Worm (Caenorhabditis elegans): ENCODE results near the gene lge-1.
A peak's percentile ranks its signal among the peaks of the same experiment; 100 is the strongest.

Gene lge-1

DNA sequence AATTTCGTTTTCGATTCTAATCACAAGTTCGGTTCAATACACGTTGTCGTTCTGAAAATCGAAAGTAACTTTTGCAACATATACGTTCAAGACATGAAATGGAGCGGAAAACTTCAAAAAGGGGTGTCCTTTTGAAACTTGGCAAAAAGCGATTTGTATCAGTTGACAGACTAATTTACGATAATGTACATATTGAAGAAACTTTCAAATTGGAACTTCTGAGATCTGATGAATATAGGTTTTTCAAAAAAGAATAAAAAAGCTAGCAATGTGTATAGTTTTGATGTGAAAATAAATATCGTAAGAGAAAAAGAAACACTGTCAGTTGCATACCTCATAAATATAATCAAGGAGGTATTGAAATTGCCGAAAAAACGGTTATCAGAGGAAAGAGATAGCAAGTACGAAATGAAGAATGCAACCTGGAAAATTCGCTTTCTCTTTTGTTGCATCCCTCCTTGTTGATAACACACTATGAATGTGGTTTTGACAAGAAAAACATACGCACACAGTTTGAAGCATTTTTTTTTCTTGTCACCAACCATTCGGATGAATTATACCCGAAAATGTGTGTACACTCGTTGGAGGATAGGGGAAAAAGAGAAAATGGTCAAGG lies 37.3 kb upstream of the lge-1 start, which contains the start of gene dgn-1:
Gene dgn-1, minus strand, starts transcription at position 51 of the 616 bp plus-strand sequence.
- TF ChIP-seq ceh-14 (tag; optimal IDR thresholded peaks at IDR 0.05) (no peak), pat-9 (tag; optimal IDR thresholded peaks at IDR 0.05) (no peak), ceh-48 (tag; optimal IDR thresholded peaks at IDR 0.05) (no peak), ceh-9 (tag; optimal IDR thresholded peaks at IDR 0.05) (no peak), unc-86 (tag; optimal IDR thresholded peaks at IDR 0.05) (no peak), ztf-16 (tag; optimal IDR thresholded peaks at IDR 0.05) (no peak), unc-42 (tag; optimal IDR thresholded peaks at IDR 0.05) (no peak), F13H6.1 (tag; optimal IDR thresholded peaks at IDR 0.05) (no peak), pha-4 (tag; optimal IDR thresholded peaks at IDR 0.05) (no peak), ama-1 (optimal IDR thresholded peaks at IDR 0.05) (no peak), ceh-22 (tag; optimal IDR thresholded peaks at IDR 0.05) (no peak), C38D4.7 (GFP tag; optimal IDR thresholded peaks at IDR 0.05) (no peak)

DNA sequence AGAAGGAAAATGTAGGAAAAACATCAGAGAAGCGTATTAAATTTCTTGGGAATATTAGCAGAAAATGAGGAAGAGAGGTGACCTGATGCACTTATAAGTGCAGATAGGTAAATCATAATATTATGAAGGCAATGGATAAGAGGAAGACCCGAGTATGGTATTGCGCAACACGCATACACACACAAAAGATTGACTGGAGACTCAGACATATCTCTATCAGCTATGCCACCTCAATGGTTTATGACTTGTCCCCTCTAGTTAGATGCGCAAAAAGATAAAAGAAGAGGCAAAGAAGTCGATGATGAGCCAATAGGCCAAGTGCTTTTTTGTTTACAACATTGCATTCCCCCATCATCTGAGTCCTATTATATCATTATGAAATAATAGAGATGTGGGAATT lies 34.3 kb upstream of the lge-1 start:
- TF ChIP-seq unc-55 (GFP tag; optimal IDR thresholded peaks at IDR 0.05), result peak; percentile 17
- no peak for TF ChIP-seq C08G9.2 (tag; optimal IDR thresholded peaks at IDR 0.05)

DNA sequence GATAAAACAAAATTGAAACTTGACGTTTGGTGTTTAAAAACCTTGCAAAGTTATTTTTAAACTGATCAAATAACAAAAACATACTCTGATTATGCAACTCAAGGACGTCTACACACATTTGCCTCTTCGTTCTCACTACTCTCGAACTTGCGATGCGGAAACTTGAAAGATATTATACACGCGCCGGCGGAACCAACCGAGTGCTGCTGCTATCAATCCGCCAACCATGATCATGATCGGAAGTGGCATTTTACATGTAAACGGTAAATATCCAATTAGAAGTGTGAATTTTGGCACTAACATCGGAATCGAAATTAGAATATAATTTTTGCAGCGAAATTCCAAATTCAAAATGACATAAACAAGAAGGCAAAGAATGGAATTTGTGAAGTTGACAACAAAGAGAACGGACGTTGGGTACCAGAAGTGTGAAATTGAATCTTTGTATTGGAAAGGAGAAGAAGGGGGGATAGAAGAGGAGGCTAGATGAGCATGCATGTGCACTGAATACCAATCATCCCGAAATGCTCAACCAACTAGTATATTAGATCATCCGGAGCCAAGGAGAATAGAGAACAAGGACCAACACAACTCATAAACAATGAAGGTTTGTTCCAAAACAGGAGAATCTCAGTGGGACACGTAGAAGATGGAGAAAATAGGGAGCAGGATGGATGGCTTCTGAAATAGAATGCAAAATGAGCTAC lies 32.9 kb upstream of the lge-1 start:
- TF ChIP-seq unc-42 (tag; optimal IDR thresholded peaks at IDR 0.05) (peak; percentile 64), ceh-31 (tag; optimal IDR thresholded peaks at IDR 0.05) (peak; percentile 36), tbx-7 (tag; optimal IDR thresholded peaks at IDR 0.05) (no peak)

DNA sequence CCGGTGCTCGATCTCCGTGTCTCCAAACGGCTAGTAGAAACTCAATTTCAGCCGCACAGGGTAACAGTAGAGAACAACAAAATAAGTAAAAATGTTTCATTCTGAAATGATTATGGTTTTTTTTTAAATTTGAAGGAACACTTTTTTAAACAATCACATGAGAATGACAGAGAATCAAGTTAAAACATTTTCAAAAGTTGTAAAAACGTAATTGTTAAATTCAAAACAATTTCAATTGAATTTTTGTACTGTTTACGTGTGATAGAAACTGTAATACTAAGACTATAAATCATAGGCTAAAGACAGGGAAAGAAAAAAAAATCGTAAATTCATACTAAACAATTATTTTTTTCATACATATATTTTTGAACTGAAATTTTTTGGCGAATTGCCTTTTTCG lies 25.1 kb upstream of the lge-1 start, which contains the start of gene pho-7:
Gene pho-7, minus strand, starts transcription at position 101 of the 400 bp plus-strand sequence.
- no peak for TF ChIP-seq eyg-1 (tag; optimal IDR thresholded peaks at IDR 0.05)
- no peak for TF ChIP-seq elt-2 (tag; optimal IDR thresholded peaks at IDR 0.05)
- no peak for TF ChIP-seq odd-2 (tag; optimal IDR thresholded peaks at IDR 0.05)
- TF ChIP-seq hlh-13 (GFP tag; optimal IDR thresholded peaks at IDR 0.05), result no peak
- no peak for TF ChIP-seq ceh-9 (tag; optimal IDR thresholded peaks at IDR 0.05)
- no peak for TF ChIP-seq madf-2 (tag; optimal IDR thresholded peaks at IDR 0.05)
- TF ChIP-seq C38D4.7 (GFP tag; optimal IDR thresholded peaks at IDR 0.05), result no peak
- no peak for TF ChIP-seq nhr-232 (tag; optimal IDR thresholded peaks at IDR 0.05)
- TF ChIP-seq pqm-1 (tag; optimal IDR thresholded peaks at IDR 0.05), result no peak
- no peak for TF ChIP-seq fax-1 (tag; optimal IDR thresholded peaks at IDR 0.05)
- no peak for TF ChIP-seq tbx-7 (tag; optimal IDR thresholded peaks at IDR 0.05)
- TF ChIP-seq hlh-6 (tag; optimal IDR thresholded peaks at IDR 0.05), result no peak
- no peak for TF ChIP-seq sdc-2 (tag; optimal IDR thresholded peaks at IDR 0.05)

DNA sequence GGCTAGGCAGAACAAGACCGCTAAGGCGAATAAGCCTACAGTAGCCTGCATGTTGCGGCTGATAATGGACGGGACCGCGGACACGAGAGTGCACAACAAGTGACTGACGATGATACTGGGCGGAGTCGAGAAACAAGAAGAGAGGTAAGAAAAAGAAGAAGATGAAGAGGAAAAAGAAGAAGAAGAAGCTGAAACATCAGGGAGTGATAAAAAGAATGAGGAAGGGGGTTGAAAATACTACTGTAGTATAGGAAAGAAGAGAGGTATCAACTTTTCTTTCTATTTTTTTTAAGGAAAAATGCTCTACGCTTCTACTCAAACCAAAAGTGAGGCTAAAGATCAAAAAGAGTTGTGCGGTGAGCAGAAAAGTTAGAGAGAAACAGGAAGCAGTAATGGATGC lies 17.5 kb upstream of the lge-1 start, which contains the start of gene T21B6.3:
Gene T21B6.3, minus strand, starts transcription at position 101 of the 400 bp plus-strand sequence.
- TF ChIP-seq Y22D7AL.16 (tag; optimal IDR thresholded peaks at IDR 0.05) (no peak), ceh-30 (tag; optimal IDR thresholded peaks at IDR 0.05) (no peak), ceh-14 (tag; optimal IDR thresholded peaks at IDR 0.05) (no peak), sox-2 (GFP tag; IDR thresholded peaks at IDR 0.05) (no peak), ceh-9 (tag; optimal IDR thresholded peaks at IDR 0.05) (no peak), F13H6.1 (tag; optimal IDR thresholded peaks at IDR 0.05) (no peak), unc-3 (GFP tag; conservative IDR thresholded peaks at IDR 0.05) (no peak), unc-3 (tag; optimal IDR thresholded peaks at IDR 0.05) (no peak), dmd-4 (tag; optimal IDR thresholded peaks at IDR 0.05; ENCODE audit: borderline replicate concordance) (no peak), sox-4 (tag; optimal IDR thresholded peaks at IDR 0.05) (no peak), C08G9.2 (tag; optimal IDR thresholded peaks at IDR 0.05) (no peak), pros-1 (tag; optimal IDR thresholded peaks at IDR 0.05) (no peak), ceh-31 (tag; optimal IDR thresholded peaks at IDR 0.05) (no peak)

Measured in whole organism, late embryonic.